Worm (Caenorhabditis elegans): ENCODE data around the gene F15G9.2.
A peak's percentile ranks its signal among the peaks of the same experiment; 100 is the strongest.

F15G9.2 gene

DNA sequence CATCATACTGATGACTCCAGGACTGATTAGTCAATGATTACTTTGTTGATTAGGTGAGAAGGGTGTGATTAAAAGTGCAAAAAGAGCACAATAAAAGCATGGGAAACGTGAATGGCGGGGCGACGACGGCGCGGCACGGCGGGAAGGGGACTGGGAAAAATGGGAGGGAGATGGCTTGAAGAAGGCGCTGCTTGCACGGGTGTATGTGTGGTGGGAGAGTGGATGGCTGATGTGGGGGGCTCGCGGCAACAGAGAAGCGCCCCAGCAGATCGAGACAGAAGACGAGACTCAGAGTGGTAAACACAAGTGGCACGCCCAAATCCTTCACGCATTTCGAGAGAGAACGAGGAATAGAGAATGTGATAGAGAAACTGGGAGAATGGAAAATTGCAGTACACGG, 24.2 kb upstream of the F15G9.2 start, which contains the start of gene F15G9.5 (continued):
- TF ChIP-seq elt-2 (tag; optimal IDR thresholded peaks at IDR 0.05): no peak
- no peak for TF ChIP-seq pax-3 (tag; optimal IDR thresholded peaks at IDR 0.05)
- TF ChIP-seq elt-3 (tag; optimal IDR thresholded peaks at IDR 0.05): no peak
- TF ChIP-seq C16A3.4 (tag; optimal IDR thresholded peaks at IDR 0.05): no peak
- no peak for TF ChIP-seq zag-1 (tag; optimal IDR thresholded peaks at IDR 0.05)
- peak; percentile 28 for TF ChIP-seq dsc-1 (tag; optimal IDR thresholded peaks at IDR 0.05)
- TF ChIP-seq pqm-1 (tag; optimal IDR thresholded peaks at IDR 0.05): no peak
- TF ChIP-seq snu-23 (GFP tag; optimal IDR thresholded peaks at IDR 0.05): peak; percentile 19
- no peak for TF ChIP-seq hlh-4 (tag; optimal IDR thresholded peaks at IDR 0.05)
- no peak for TF ChIP-seq lin-13 (GFP tag; optimal IDR thresholded peaks at IDR 0.05)
- TF ChIP-seq skn-1 (tag; optimal IDR thresholded peaks at IDR 0.05): no peak
- TF ChIP-seq nhr-84 (tag; optimal IDR thresholded peaks at IDR 0.05): no peak
- no peak for TF ChIP-seq sptf-1 (tag; optimal IDR thresholded peaks at IDR 0.05)
- TF ChIP-seq ces-1 (GFP tag; optimal IDR thresholded peaks at IDR 0.05): no peak
- no peak for TF ChIP-seq lin-35 (GFP tag; optimal IDR thresholded peaks at IDR 0.05)
- TF ChIP-seq nhr-12 (tag; optimal IDR thresholded peaks at IDR 0.05): no peak
- no peak for TF ChIP-seq sox-4 (tag; optimal IDR thresholded peaks at IDR 0.05)
- no peak for TF ChIP-seq snpc-4 (tag; optimal IDR thresholded peaks at IDR 0.05)
- no peak for TF ChIP-seq efl-3 (GFP tag; optimal IDR thresholded peaks at IDR 0.05)
- TF ChIP-seq sup-37 (GFP tag; optimal IDR thresholded peaks at IDR 0.05): no peak
- TF ChIP-seq ama-1 (optimal IDR thresholded peaks at IDR 0.05): no peak
- TF ChIP-seq ceh-63 (GFP tag; optimal IDR thresholded peaks at IDR 0.05): no peak
- peak; percentile 49 for TF ChIP-seq rnt-1 (tag; optimal IDR thresholded peaks at IDR 0.05)
- TF ChIP-seq C34B4.2 (tag; optimal IDR thresholded peaks at IDR 0.05): no peak
- TF ChIP-seq ets-5 (GFP tag; IDR thresholded peaks at IDR 0.05): no peak
- peak in 2 of 3 experiments; percentile 21 to 30 for TF ChIP-seq ceh-82 (tag; optimal IDR thresholded peaks at IDR 0.05)

- no peak for TF ChIP-seq efl-1 (optimal IDR thresholded peaks at IDR 0.05)
- TF ChIP-seq efl-1 (GFP tag; optimal IDR thresholded peaks at IDR 0.05 in 1 of 2): peak in 1 of 2 experiments; percentile 79
- TF ChIP-seq elt-2 (tag; optimal IDR thresholded peaks at IDR 0.05): no peak
- TF ChIP-seq rnt-1 (tag; optimal IDR thresholded peaks at IDR 0.05): peak; percentile 45
- TF ChIP-seq C16A3.4 (tag; optimal IDR thresholded peaks at IDR 0.05): no peak
- TF ChIP-seq egl-27 (tag; optimal IDR thresholded peaks at IDR 0.05): no peak
- no peak for TF ChIP-seq nhr-237 (tag; optimal IDR thresholded peaks at IDR 0.05)
- TF ChIP-seq dsc-1 (tag; optimal IDR thresholded peaks at IDR 0.05): peak; percentile 77
- TF ChIP-seq blmp-1 (tag; optimal IDR thresholded peaks at IDR 0.05): no peak
- TF ChIP-seq snpc-4 (tag; optimal IDR thresholded peaks at IDR 0.05): no peak
- TF ChIP-seq nhr-71 (tag; optimal IDR thresholded peaks at IDR 0.05): peak; percentile 17
Observed at ce11 chrX:9735479-9735878, 22.0 kb upstream of the F15G9.2 start.

DNA sequence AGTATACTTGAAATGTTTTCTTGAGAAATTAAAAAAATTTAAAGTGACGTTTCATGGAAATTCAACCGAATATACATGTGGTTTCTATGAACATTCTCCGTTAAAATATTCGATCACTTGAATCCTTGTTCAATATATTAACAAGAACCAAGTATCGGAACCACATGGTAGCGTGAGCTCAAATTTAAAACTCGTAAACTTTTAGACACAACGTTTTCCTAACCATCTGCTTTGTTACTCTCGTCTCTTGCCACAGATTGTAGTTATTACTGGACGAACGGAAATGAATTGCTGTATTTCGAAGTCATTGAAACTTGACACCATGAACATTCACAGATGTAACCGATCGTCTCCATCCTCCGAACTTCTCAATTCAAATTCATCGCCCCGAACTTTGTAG, 5.6 kb upstream of the F15G9.2 start:
- TF ChIP-seq nhr-20 (tag; optimal IDR thresholded peaks at IDR 0.05) (no peak), sptf-1 (tag; optimal IDR thresholded peaks at IDR 0.05) (no peak), ceh-63 (GFP tag; optimal IDR thresholded peaks at IDR 0.05) (no peak), fkh-4 (tag; optimal IDR thresholded peaks at IDR 0.05; ENCODE audit: borderline replicate concordance) (peak; percentile 77), zag-1 (tag; optimal IDR thresholded peaks at IDR 0.05) (no peak), dsc-1 (tag; optimal IDR thresholded peaks at IDR 0.05) (peak; percentile 96)

ce11 chrX:9717265-9717664, 3.8 kb upstream of the F15G9.2 start, which contains the start of gene him-4:
TSS of gene him-4 (plus strand) at chrX:9717565.
- TF ChIP-seq fkh-8 (tag; optimal IDR thresholded peaks at IDR 0.05): no peak
- no peak for TF ChIP-seq zag-1 (tag; optimal IDR thresholded peaks at IDR 0.05)
- TF ChIP-seq snu-23 (GFP tag; optimal IDR thresholded peaks at IDR 0.05): no peak

ce11 chrX:9709462-9709861, 4.1 kb downstream of the F15G9.2 start, which contains the start of gene F15G9.6:
TSS of gene F15G9.6 (plus strand) at chrX:9709762.
- TF ChIP-seq ces-1 (GFP tag; optimal IDR thresholded peaks at IDR 0.05): no peak
- TF ChIP-seq ets-5 (GFP tag; IDR thresholded peaks at IDR 0.05): no peak
- no peak for TF ChIP-seq fkh-10 (GFP tag; optimal IDR thresholded peaks at IDR 0.05)
- TF ChIP-seq nhr-85 (tag): no peak
- no peak for TF ChIP-seq zip-4 (GFP tag; optimal IDR thresholded peaks at IDR 0.05)
- TF ChIP-seq mef-2 (tag; optimal IDR thresholded peaks at IDR 0.05): no peak
- no peak for TF ChIP-seq sptf-1 (tag; optimal IDR thresholded peaks at IDR 0.05)
- TF ChIP-seq alr-1 (tag; optimal IDR thresholded peaks at IDR 0.05; ENCODE audit: borderline replicate concordance): no peak
- no peak for TF ChIP-seq C16A3.4 (tag; optimal IDR thresholded peaks at IDR 0.05)

All from whole organism, L1 larva.